Worm (Caenorhabditis elegans): ENCODE results near the gene pfn-2.

ce11 chrX:5339889-5340288 lies 14.0 kb downstream of the pfn-2 start, which contains the start of gene C26B9.2:
- TF ChIP-seq unc-130 (tag; optimal IDR thresholded peaks at IDR 0.05): no peak
- no peak for TF ChIP-seq lir-3 (tag; optimal IDR thresholded peaks at IDR 0.05; ENCODE audit: poor library complexity)
- no peak for TF ChIP-seq sox-4 (tag; optimal IDR thresholded peaks at IDR 0.05)
- no peak for TF ChIP-seq egl-27 (tag; optimal IDR thresholded peaks at IDR 0.05)
- TF ChIP-seq pqm-1 (tag; optimal IDR thresholded peaks at IDR 0.05): no peak
- TF ChIP-seq ama-1 (optimal IDR thresholded peaks at IDR 0.05): no peak
- no peak for TF ChIP-seq unc-62 (GFP tag; optimal IDR thresholded peaks at IDR 0.05)
- TF ChIP-seq lsy-2 (tag; optimal IDR thresholded peaks at IDR 0.05): no peak
- TF ChIP-seq ceh-82 (tag; optimal IDR thresholded peaks at IDR 0.05): no peak
- no peak for TF ChIP-seq nhr-237 (tag; optimal IDR thresholded peaks at IDR 0.05)
- no peak for TF ChIP-seq nhr-28 (tag; optimal IDR thresholded peaks at IDR 0.05)
- TF ChIP-seq nhr-11 (tag; optimal IDR thresholded peaks at IDR 0.05): no peak
